Worm (Caenorhabditis elegans) whole organism, L4 larva: Measurements from ENCODE around the gene drr-1.

Experiments used
- arid-1 ChIP-seq: fragments of 200-800 bp; sonication (Bioruptor generic); conservative IDR thresholded peaks from 2 replicates; pipeline ENCODE4 v1.3.6; 2022; ENCODE audit warnings: missing genetic modification reagents, missing genetic modification characterization, missing compliant biosample characterization
- fos-1 ChIP-seq: fragments of 150-350 bp; optimal IDR thresholded peaks from 2 replicates; lab custom pipeline; 2014; ENCODE audit warnings: missing biosample characterization, missing genetic modification characterization

ce11 chrII:13472101-13472500 lies 23.6 kb downstream of the drr-1 start, which contains the start of gene E01G4.5:
- TF ChIP-seq arid-1 (GFP tag; lab: Robert Waterston, UW) (no peak), fos-1 (tag; lab: Kevin White, UChicago) (no peak)
